Worm (Caenorhabditis elegans): ENCODE results near the gene mig-39.

- TF ChIP-seq pqm-1 (tag; optimal IDR thresholded peaks at IDR 0.05) (no peak), pax-1 (tag; optimal IDR thresholded peaks at IDR 0.05) (no peak), nfya-1 (tag; optimal IDR thresholded peaks at IDR 0.05) (no peak), eyg-1 (tag; optimal IDR thresholded peaks at IDR 0.05) (no peak), unc-55 (GFP tag; optimal IDR thresholded peaks at IDR 0.05) (no peak)
Observed at ce11 chrIII:8457605-8458004, 9.2 kb upstream of the mig-39 start.

Data from whole organism, late embryonic.